Worm (Caenorhabditis elegans) whole organism, L1 larva: ENCODE data around the gene ZK622.1.
A peak's percentile ranks its signal among the peaks of the same experiment; 100 is the strongest.

Experiments used
- F16B12.6 ChIP-seq: fragments of 150-350 bp; optimal IDR thresholded peaks from 2 replicates; lab custom pipeline; 2014; ENCODE audit warnings: missing biosample characterization, missing genetic modification characterization
- Y116A8C.19 ChIP-seq: sonication (generic microtip); optimal IDR thresholded peaks from 2 replicates; lab custom pipeline; 2016; ENCODE audit warnings: missing compliant biosample characterization, missing genetic modification characterization, borderline replicate concordance
- alr-1 ChIP-seq: fragments of 200-800 bp; sonication (Bioruptor generic); optimal IDR thresholded peaks from 2 replicates; lab custom pipeline; 2018; ENCODE audit warnings: borderline replicate concordance, mild to moderate bottlenecking, missing genetic modification characterization, missing compliant biosample characterization
- aly-2 ChIP-seq: fragments of 150-350 bp; optimal IDR thresholded peaks from 2 replicates; lab custom pipeline; 2014; ENCODE audit warnings: missing biosample characterization, missing genetic modification characterization
- ama-1 ChIP-seq: fragments of 150-350 bp; optimal IDR thresholded peaks from 2 replicates; lab custom pipeline; 2014
- ceh-63 ChIP-seq: fragments of 200-800 bp; sonication (Bioruptor generic); optimal IDR thresholded peaks from 2 replicates; lab custom pipeline; 2018; ENCODE audit warnings: mild to moderate bottlenecking, missing genetic modification characterization, missing compliant biosample characterization
- ceh-88 ChIP-seq: fragments of 200-800 bp; sonication (Bioruptor generic); IDR thresholded peaks from 2 replicates; pipeline ENCODE4 v1.3.6; 2022; ENCODE audit warnings: missing genetic modification characterization, missing compliant biosample characterization
- ceh-90 ChIP-seq: sonication (generic microtip); optimal IDR thresholded peaks from 2 replicates; lab custom pipeline; 2016; ENCODE audit warnings: missing genetic modification characterization, missing compliant biosample characterization
- dsc-1 ChIP-seq: sonication (generic microtip); optimal IDR thresholded peaks from 2 replicates; lab custom pipeline; 2016; ENCODE audit warnings: mild to moderate bottlenecking, missing genetic modification characterization, missing compliant biosample characterization
- efl-1 ChIP-seq, 4 experiments: fragments of 150-350 bp; optimal IDR thresholded peaks in 3 of 4; peaks in 1 of 4; 1 replicate in 1 of 4; 2 replicates in 3 of 4; lab custom pipeline; 2014; ENCODE audit warnings: missing biosample characterization in 2 of 4, missing genetic modification characterization in 2 of 4, missing genetic modification reagents in 2 of 4
- efl-3 ChIP-seq: fragments of 200-800 bp; sonication (Bioruptor generic); optimal IDR thresholded peaks from 2 replicates; lab custom pipeline; 2018; ENCODE audit warnings: mild to moderate bottlenecking, missing genetic modification characterization, missing compliant biosample characterization
- egl-27 ChIP-seq, 2 experiments: fragments of 150-350 bp in 1 of 2; sonication (generic microtip); optimal IDR thresholded peaks; 3 replicates each; lab custom pipeline; 2017 to 2018; ENCODE audit warnings: missing biosample characterization in 2 of 2, missing genetic modification characterization in 2 of 2, missing genetic modification reagents in 2 of 2
- ets-5 ChIP-seq: fragments of 200-800 bp; sonication (Bioruptor generic); IDR thresholded peaks from 2 replicates; pipeline ENCODE4 v1.3.6; 2022; ENCODE audit warnings: missing genetic modification characterization, missing compliant biosample characterization
- fkh-4 ChIP-seq: sonication (generic microtip); optimal IDR thresholded peaks from 2 replicates; lab custom pipeline; 2016; ENCODE audit warnings: missing compliant biosample characterization, missing genetic modification characterization, borderline replicate concordance
- fkh-8 ChIP-seq: sonication (generic microtip); optimal IDR thresholded peaks from 2 replicates; lab custom pipeline; 2016; ENCODE audit warnings: mild to moderate bottlenecking, missing genetic modification characterization, missing compliant biosample characterization
- hlh-17 ChIP-seq: fragments of 200-800 bp; sonication (Bioruptor generic); optimal IDR thresholded peaks from 2 replicates; lab custom pipeline; 2018; ENCODE audit warnings: missing genetic modification characterization, mild to moderate bottlenecking, missing compliant biosample characterization, moderate library complexity, borderline replicate concordance
- hpl-2 ChIP-seq: fragments of 150-350 bp; optimal IDR thresholded peaks from 2 replicates; lab custom pipeline; 2014; ENCODE audit warnings: missing biosample characterization, missing genetic modification reagents, missing genetic modification characterization
- irx-1 ChIP-seq: sonication (generic microtip); optimal IDR thresholded peaks from 2 replicates; lab custom pipeline; 2016; ENCODE audit warnings: missing genetic modification characterization, missing compliant biosample characterization
- isw-1 ChIP-seq: fragments of 200-800 bp; sonication (Bioruptor generic); IDR thresholded peaks from 2 replicates; pipeline ENCODE4 v1.3.6; 2022; ENCODE audit warnings: missing genetic modification characterization, missing compliant biosample characterization
- lin-13 ChIP-seq: fragments of 150-350 bp; optimal IDR thresholded peaks from 2 replicates; lab custom pipeline; 2014; ENCODE audit warnings: missing biosample characterization, missing genetic modification reagents, missing genetic modification characterization
- lin-14 ChIP-seq: fragments of 200-800 bp; sonication (Bioruptor generic); optimal IDR thresholded peaks from 2 replicates; lab custom pipeline; 2018; ENCODE audit warnings: mild to moderate bottlenecking, missing genetic modification characterization, moderate library complexity, missing compliant biosample characterization
- lin-35 ChIP-seq, 2 experiments: fragments of 150-350 bp; optimal IDR thresholded peaks; 2 replicates each; lab custom pipeline; 2014; ENCODE audit warnings: missing biosample characterization in 2 of 2, missing genetic modification characterization in 2 of 2, missing genetic modification reagents in 2 of 2
- lsy-2 ChIP-seq, 2 experiments: fragments of 150-350 bp; optimal IDR thresholded peaks; 2 replicates each; lab custom pipeline; 2014; ENCODE audit warnings: missing biosample characterization in 2 of 2, missing genetic modification characterization in 2 of 2
- mab-9 ChIP-seq: fragments of 200-800 bp; sonication (Bioruptor generic); IDR thresholded peaks from 2 replicates; pipeline ENCODE4 v1.3.6; 2022; ENCODE audit warnings: missing genetic modification reagents, missing genetic modification characterization, missing compliant biosample characterization
- mep-1 ChIP-seq: fragments of 150-350 bp; optimal IDR thresholded peaks from 2 replicates; lab custom pipeline; 2014; ENCODE audit warnings: missing biosample characterization, missing genetic modification characterization
- nhr-12 ChIP-seq: sonication (generic microtip); optimal IDR thresholded peaks from 2 replicates; lab custom pipeline; 2017; ENCODE audit warnings: missing biosample characterization, missing genetic modification characterization
- nhr-19 ChIP-seq: fragments of 200-800 bp; sonication (Bioruptor generic); conservative IDR thresholded peaks from 2 replicates; pipeline ENCODE4 v1.3.6; 2022; ENCODE audit warnings: missing genetic modification characterization, missing compliant biosample characterization
- nhr-20 ChIP-seq: sonication (generic microtip); optimal IDR thresholded peaks from 2 replicates; lab custom pipeline; 2016; ENCODE audit warnings: mild to moderate bottlenecking, missing genetic modification characterization, missing compliant biosample characterization
- nhr-28 ChIP-seq: fragments of 150-350 bp; optimal IDR thresholded peaks from 2 replicates; lab custom pipeline; 2014; ENCODE audit warnings: missing biosample characterization, missing genetic modification characterization
- nhr-71 ChIP-seq: sonication (generic microtip); optimal IDR thresholded peaks from 2 replicates; lab custom pipeline; 2016; ENCODE audit warnings: mild to moderate bottlenecking, missing genetic modification characterization, moderate library complexity, missing compliant biosample characterization
- nhr-77 ChIP-seq: fragments of 150-350 bp; optimal IDR thresholded peaks from 2 replicates; lab custom pipeline; 2014; ENCODE audit warnings: missing biosample characterization, missing genetic modification characterization
- nhr-85 ChIP-seq: sonication (generic microtip); peaks from one replicate; lab custom pipeline; 2016; ENCODE audit warnings: missing genetic modification characterization, inconsistent platforms, missing compliant biosample characterization
- pag-3 ChIP-seq: sonication (generic microtip); optimal IDR thresholded peaks from 2 replicates; lab custom pipeline; 2017; ENCODE audit warnings: missing genetic modification characterization, mild to moderate bottlenecking, missing compliant biosample characterization, antibody characterized with exemption, borderline replicate concordance; ENCODE audit not compliant: insufficient read depth
- pqm-1 ChIP-seq: sonication (generic microtip); optimal IDR thresholded peaks from 3 replicates; lab custom pipeline; 2017; ENCODE audit warnings: missing biosample characterization, missing genetic modification characterization
- rnt-1 ChIP-seq: sonication (generic microtip); optimal IDR thresholded peaks from 2 replicates; lab custom pipeline; 2016; ENCODE audit warnings: mild to moderate bottlenecking, missing genetic modification characterization, moderate library complexity, missing compliant biosample characterization
- snpc-4 ChIP-seq: fragments of 150-350 bp; optimal IDR thresholded peaks from 2 replicates; lab custom pipeline; 2014; ENCODE audit warnings: missing biosample characterization, missing genetic modification characterization
- sox-4 ChIP-seq: sonication (generic microtip); optimal IDR thresholded peaks from 2 replicates; lab custom pipeline; 2016; ENCODE audit warnings: missing genetic modification characterization, missing compliant biosample characterization
- swsn-7 ChIP-seq: sonication (generic microtip); optimal IDR thresholded peaks from 2 replicates; lab custom pipeline; 2016; ENCODE audit warnings: missing genetic modification characterization, missing compliant biosample characterization
- tbx-2 ChIP-seq: sonication (generic microtip); optimal IDR thresholded peaks from 2 replicates; lab custom pipeline; 2016; ENCODE audit warnings: missing genetic modification characterization, missing compliant biosample characterization
- unc-30 ChIP-seq: sonication (generic microtip); optimal IDR thresholded peaks from 2 replicates; lab custom pipeline; 2017; ENCODE audit warnings: missing biosample characterization, missing genetic modification characterization
- unc-62 ChIP-seq: fragments of 150-350 bp; optimal IDR thresholded peaks from 2 replicates; lab custom pipeline; 2014; ENCODE audit warnings: missing biosample characterization, missing genetic modification reagents, missing genetic modification characterization
- unc-86 ChIP-seq: sonication (generic microtip); optimal IDR thresholded peaks from 2 replicates; lab custom pipeline; 2016; ENCODE audit warnings: missing genetic modification characterization, missing compliant biosample characterization
- vab-15 ChIP-seq: sonication (generic microtip); optimal IDR thresholded peaks from 2 replicates; lab custom pipeline; 2017; ENCODE audit warnings: missing genotype, mild to moderate bottlenecking, missing genetic modification characterization, missing compliant biosample characterization
- zip-4 ChIP-seq: fragments of 200-800 bp; sonication (Bioruptor generic); optimal IDR thresholded peaks from 2 replicates; lab custom pipeline; 2018; ENCODE audit warnings: mild to moderate bottlenecking, missing genetic modification characterization, moderate library complexity, missing compliant biosample characterization

ZK622.1 gene

ce11 chrII:5285029-5285428 is 8.6 kb upstream of the ZK622.1 start, which contains the start of gene gur-5:
gur-5 (plus strand) TSS chrII:5285329.
- no peak for TF ChIP-seq nhr-71
- TF ChIP-seq, all 84 proteins: peak for 0

ce11 chrII:5289142-5289541 is 4.5 kb upstream of the ZK622.1 start, which contains the start of gene ZK622.5:
ZK622.5 (plus strand) TSS chrII:5289442.
- TF ChIP-seq sox-4 (tag; lab: Kevin White, UChicago) (no peak), mep-1 (tag; lab: Kevin White, UChicago) (no peak), mab-9 (no peak), nhr-71 (no peak), zip-4 (GFP tag; lab: Kevin White, UChicago) (no peak), tbx-2 (no peak), ceh-63 (no peak), nhr-19 (GFP tag; lab: Robert Waterston, UW) (no peak), nhr-85 (tag; lab: Kevin White, UChicago) (no peak), fkh-4 (tag; lab: Kevin White, UChicago) (no peak), nhr-12 (tag; lab: Kevin White, UChicago) (no peak), lsy-2 (tag; optimal IDR thresholded peaks at IDR 0.05; lab: Kevin White, UChicago) (no peak), ceh-88 (GFP tag; lab: Robert Waterston, UW) (no peak), snpc-4 (no peak), vab-15 (tag; lab: Kevin White, UChicago) (no peak), lin-13 (GFP tag; lab: Kevin White, UChicago) (no peak)

- TF ChIP-seq pag-3 (tag; lab: Kevin White, UChicago): no peak
- no peak for TF ChIP-seq fkh-8
- peak; percentile 24 for TF ChIP-seq nhr-20 (tag; lab: Kevin White, UChicago)
- no peak for TF ChIP-seq unc-86
- no peak for TF ChIP-seq ceh-90 (tag; lab: Kevin White, UChicago)
- TF ChIP-seq isw-1 (GFP tag; lab: Robert Waterston, UW): no peak
- no peak for TF ChIP-seq efl-1 (optimal IDR thresholded peaks at IDR 0.05; lab: Kevin White, UChicago)
- peak in 1 of 2 experiments; percentile 44 for TF ChIP-seq efl-1 (GFP tag; optimal IDR thresholded peaks at IDR 0.05 in 1 of 2; lab: Kevin White, UChicago)
- TF ChIP-seq nhr-28: no peak
- no peak for TF ChIP-seq aly-2 (tag; lab: Kevin White, UChicago)
- TF ChIP-seq nhr-71: peak; percentile 1
- peak; percentile 56 for TF ChIP-seq nhr-77 (tag; lab: Kevin White, UChicago)
- no peak for TF ChIP-seq zip-4 (GFP tag; lab: Kevin White, UChicago)
- TF ChIP-seq lin-14 (GFP tag; lab: Kevin White, UChicago): peak; percentile 32
- TF ChIP-seq F16B12.6 (tag; lab: Kevin White, UChicago): no peak
- peak; percentile 57 for TF ChIP-seq tbx-2
- TF ChIP-seq, all 84 proteins: peak for 6
Measured at ce11 chrII:5291051-5291450, 2.5 kb upstream of the ZK622.1 start.

- TF ChIP-seq ceh-88 (GFP tag; lab: Robert Waterston, UW) (no peak), nhr-28 (no peak), unc-62 (GFP tag; lab: Kevin White, UChicago) (no peak), nhr-20 (tag; lab: Kevin White, UChicago) (peak; percentile 46), ama-1 (no peak), Y116A8C.19 (tag; lab: Kevin White, UChicago) (no peak), sox-4 (tag; lab: Kevin White, UChicago) (no peak), pqm-1 (tag; lab: Kevin White, UChicago) (no peak), alr-1 (tag; lab: Kevin White, UChicago) (no peak), hpl-2 (GFP tag; lab: Kevin White, UChicago) (no peak), nhr-12 (tag; lab: Kevin White, UChicago) (no peak), lin-35 (GFP tag; optimal IDR thresholded peaks at IDR 0.05; lab: Kevin White, UChicago) (peak; percentile 48 to 62), nhr-85 (tag; lab: Kevin White, UChicago) (no peak), unc-30 (no peak), swsn-7 (peak; percentile 55), pag-3 (tag; lab: Kevin White, UChicago) (no peak), fkh-8 (peak; percentile 40), irx-1 (peak; percentile 43), snpc-4 (peak; percentile 33), nhr-77 (tag; lab: Kevin White, UChicago) (peak; percentile 26), rnt-1 (tag; lab: Kevin White, UChicago) (peak; percentile 48), efl-1 (optimal IDR thresholded peaks at IDR 0.05; lab: Kevin White, UChicago) (peak; percentile 27 to 49), efl-1 (GFP tag; optimal IDR thresholded peaks at IDR 0.05 in 1 of 2; lab: Kevin White, UChicago) (peak; percentile 36 to 85), egl-27 (tag; optimal IDR thresholded peaks at IDR 0.05; lab: Kevin White, UChicago) (no peak), ets-5 (GFP tag; lab: Robert Waterston, UW) (no peak), hlh-17 (GFP tag; lab: Kevin White, UChicago) (no peak), efl-3 (no peak), unc-86 (no peak), dsc-1 (tag; lab: Kevin White, UChicago) (peak; percentile 34)
Measured at ce11 chrII:5292226-5292752, 1.3 kb upstream of the ZK622.1 start, which contains the start of gene ZK622.4. ZK622.4 (plus strand) TSS chrII:5292702.
